Fruit fly (Drosophila melanogaster): ENCODE data around the gene CG15628.
A peak's percentile ranks its signal among the peaks of the same experiment; 100 is the strongest.

CG15628 gene

dm6 chr2L:4838494-4839320 lies 17.1 kb downstream of the CG15628 start (continued):
- TF ChIP-seq vnd (GFP tag; IDR thresholded peaks at IDR 0.05; ENCODE audit: partially characterized antibody) (no peak), CG31441 (GFP tag; IDR thresholded peaks at IDR 0.05) (no peak; the same call in 1 of the 2 replicates), otp (GFP tag; IDR thresholded peaks at IDR 0.05) (no peak), Dfd (GFP tag; optimal IDR thresholded peaks at IDR 0.05) (no peak), CG18011 (GFP tag; optimal IDR thresholded peaks at IDR 0.05) (no peak), CG17361 (GFP tag; IDR thresholded peaks at IDR 0.05) (no peak), gce (GFP tag; IDR thresholded peaks at IDR 0.05) (no peak), CG11696 (GFP tag; IDR thresholded peaks at IDR 0.05) (no peak), Taf1 (GFP tag; IDR thresholded peaks at IDR 0.05) (no peak), pzg (GFP tag; optimal IDR thresholded peaks at IDR 0.05) (no peak), Usf (GFP tag; optimal IDR thresholded peaks at IDR 0.05) (no peak), Fer2 (tag; optimal IDR thresholded peaks at IDR 0.05) (peak; percentile 4), CG15011 (GFP tag; optimal IDR thresholded peaks at IDR 0.05) (no peak), sens (GFP tag) (peak; percentile 94), Rx (GFP tag; IDR thresholded peaks at IDR 0.05) (no peak), CG4617 (GFP tag; optimal IDR thresholded peaks at IDR 0.05; ENCODE audit: borderline replicate concordance) (no peak), inv (GFP tag; IDR thresholded peaks at IDR 0.05; ENCODE audit: partially characterized antibody) (no peak), cas (GFP tag; IDR thresholded peaks at IDR 0.05) (no peak), CG11560 (tag; IDR thresholded peaks at IDR 0.05) (no peak), dmrt99B (tag; optimal IDR thresholded peaks at IDR 0.05) (no peak), ems (GFP tag; optimal IDR thresholded peaks at IDR 0.05) (no peak), ind (GFP tag; optimal IDR thresholded peaks at IDR 0.05) (no peak), jumu (GFP tag; optimal IDR thresholded peaks at IDR 0.05) (no peak), oc (tag; optimal IDR thresholded peaks at IDR 0.05) (peak; percentile 59), CG10366 (GFP tag; IDR thresholded peaks at IDR 0.05) (no peak), B-H2 (GFP tag; optimal IDR thresholded peaks at IDR 0.05) (no peak), CG6765 (GFP tag; optimal IDR thresholded peaks at IDR 0.05) (peak; percentile 19), Trl (optimal IDR thresholded peaks at IDR 0.05) (no peak), Trl (GFP tag; optimal IDR thresholded peaks at IDR 0.05) (peak; percentile 50), CG7963 (GFP tag; IDR thresholded peaks at IDR 0.05; ENCODE audit: partially characterized antibody) (no peak), NK7.1 (GFP tag; optimal IDR thresholded peaks at IDR 0.05) (no peak), Doc2 (GFP tag; IDR thresholded peaks at IDR 0.05) (no peak), Camta (GFP tag; optimal IDR thresholded peaks at IDR 0.05) (no peak), CG34224 (GFP tag; IDR thresholded peaks at IDR 0.05; ENCODE audit: partially characterized antibody) (no peak), emc (GFP tag; optimal IDR thresholded peaks at IDR 0.05) (no peak), Bdp1 (GFP tag; optimal IDR thresholded peaks at IDR 0.05) (no peak), pfk (GFP tag; optimal IDR thresholded peaks at IDR 0.05) (peak; percentile 47), vvl (GFP tag; IDR thresholded peaks at IDR 0.05) (no peak), hkb (optimal IDR thresholded peaks at IDR 0.05) (no peak), hkb (GFP tag; IDR thresholded peaks at IDR 0.05) (0 out of 2 replicates have a peak, but pooled peaks have one; percentile 47), CG15514 (GFP tag; optimal IDR thresholded peaks at IDR 0.05) (peak; percentile 13), Bgb (GFP tag; IDR thresholded peaks at IDR 0.05; ENCODE audit: partially characterized antibody) (no peak), CG17359 (tag; optimal IDR thresholded peaks at IDR 0.05) (peak; percentile 85), crc (GFP tag; optimal IDR thresholded peaks at IDR 0.05) (no peak), CG12391 (tag; optimal IDR thresholded peaks at IDR 0.05) (no peak), br (optimal IDR thresholded peaks at IDR 0.05) (no peak), CG12071 (GFP tag; optimal IDR thresholded peaks at IDR 0.05) (peak; percentile 66), nerfin-1 (tag; optimal IDR thresholded peaks at IDR 0.05) (peak; percentile 60), CG43689 (GFP tag; IDR thresholded peaks at IDR 0.05) (no peak), bsh (GFP tag; optimal IDR thresholded peaks at IDR 0.05) (peak in 1 of 2 experiments; percentile 66), Six4 (GFP tag; optimal IDR thresholded peaks at IDR 0.05) (no peak)
